Worm (Caenorhabditis elegans): Measurements from ENCODE around the gene Y94H6A.10.
A peak's percentile ranks its signal among the peaks of the same experiment; 100 is the strongest.

The Y94H6A.10 gene

ce11 chrIV:2703927-2704401 lies 6.5 kb downstream of the Y94H6A.10 start, which contains the start of gene Y94H6A.5 (continued):
- no peak for TF ChIP-seq grh-1 (GFP tag; IDR thresholded peaks at IDR 0.05)
- 0 out of 2 replicates have a peak, but pooled peaks have one; percentile 6 for TF ChIP-seq nhr-19 (GFP tag; conservative IDR thresholded peaks at IDR 0.05)
- TF ChIP-seq nhr-84 (tag; optimal IDR thresholded peaks at IDR 0.05) = no peak
- peak; percentile 56 for TF ChIP-seq mep-1 (tag; optimal IDR thresholded peaks at IDR 0.05)
- TF ChIP-seq lin-13 (GFP tag; optimal IDR thresholded peaks at IDR 0.05) = peak; percentile 40
- peak; percentile 51; the same call in 1 of the 2 replicates for TF ChIP-seq ceh-88 (GFP tag; IDR thresholded peaks at IDR 0.05)
- no peak for TF ChIP-seq fos-1 (tag; optimal IDR thresholded peaks at IDR 0.05)
- TF ChIP-seq nhr-90 (tag; optimal IDR thresholded peaks at IDR 0.05; ENCODE audit: poor library complexity) = peak; percentile 29
- no peak for TF ChIP-seq unc-98 (GFP tag; IDR thresholded peaks at IDR 0.05)
- TF ChIP-seq unc-86 (tag; optimal IDR thresholded peaks at IDR 0.05) = no peak
- TF ChIP-seq skn-1 (tag; optimal IDR thresholded peaks at IDR 0.05) = peak; percentile 57
- peak; percentile 90 to 98 for TF ChIP-seq lsy-2 (tag; optimal IDR thresholded peaks at IDR 0.05)
- no peak for TF ChIP-seq vab-15 (tag; optimal IDR thresholded peaks at IDR 0.05)
- TF ChIP-seq ceh-63 (GFP tag; optimal IDR thresholded peaks at IDR 0.05) = no peak
- peak; percentile 55 for TF ChIP-seq fkh-8 (tag; optimal IDR thresholded peaks at IDR 0.05)
- TF ChIP-seq fkh-10 (GFP tag; optimal IDR thresholded peaks at IDR 0.05) = no peak
- peak; percentile 0 for TF ChIP-seq irx-1 (tag; optimal IDR thresholded peaks at IDR 0.05)
- peak; percentile 59 for TF ChIP-seq efl-1 (optimal IDR thresholded peaks at IDR 0.05)
- TF ChIP-seq efl-1 (GFP tag; optimal IDR thresholded peaks at IDR 0.05 in 1 of 2) = peak; percentile 64 to 93
- no peak for TF ChIP-seq nhr-11 (tag; optimal IDR thresholded peaks at IDR 0.05)
- no peak for TF ChIP-seq mab-9 (GFP tag; IDR thresholded peaks at IDR 0.05)
- peak; percentile 13 for TF ChIP-seq dsc-1 (tag; optimal IDR thresholded peaks at IDR 0.05)
- TF ChIP-seq nhr-85 (tag) = peak; percentile 19
- peak; percentile 45 for TF ChIP-seq tbx-2 (tag; optimal IDR thresholded peaks at IDR 0.05)
- TF ChIP-seq rnt-1 (tag; optimal IDR thresholded peaks at IDR 0.05) = no peak
- TF ChIP-seq unc-130 (tag; optimal IDR thresholded peaks at IDR 0.05) = peak; percentile 68
- TF ChIP-seq hpl-2 (GFP tag; optimal IDR thresholded peaks at IDR 0.05) = no peak
- peak in 1 of 2 experiments; percentile 43 for TF ChIP-seq mdl-1 (tag; optimal IDR thresholded peaks at IDR 0.05)
- TF ChIP-seq alr-1 (tag; optimal IDR thresholded peaks at IDR 0.05; ENCODE audit: borderline replicate concordance) = no peak
- no peak for TF ChIP-seq zip-4 (GFP tag; optimal IDR thresholded peaks at IDR 0.05)
- TF ChIP-seq lin-35 (GFP tag; optimal IDR thresholded peaks at IDR 0.05) = peak; percentile 51 to 72
- TF ChIP-seq dpl-1 (GFP tag; optimal IDR thresholded peaks at IDR 0.05) = peak; percentile 31 to 65 (median 37)

- no peak for TF ChIP-seq rnt-1 (tag; optimal IDR thresholded peaks at IDR 0.05)
- TF ChIP-seq ceh-8 (GFP tag; optimal IDR thresholded peaks at IDR 0.05) = peak; percentile 75
- TF ChIP-seq C16A3.4 (tag; optimal IDR thresholded peaks at IDR 0.05) = no peak
- no peak for TF ChIP-seq nhr-71 (tag; optimal IDR thresholded peaks at IDR 0.05)
- TF ChIP-seq lsy-2 (tag; optimal IDR thresholded peaks at IDR 0.05) = no peak
- TF ChIP-seq pag-3 (tag; optimal IDR thresholded peaks at IDR 0.05; ENCODE audit: borderline replicate concordance, insufficient read depth) = no peak
- TF ChIP-seq mab-9 (GFP tag; IDR thresholded peaks at IDR 0.05) = no peak
- TF ChIP-seq isw-1 (GFP tag; IDR thresholded peaks at IDR 0.05) = no peak
- no peak for TF ChIP-seq nhr-12 (tag; optimal IDR thresholded peaks at IDR 0.05)
Observed at ce11 chrIV:2688716-2689307, 21.7 kb downstream of the Y94H6A.10 start, which contains the start of gene egrh-3. egrh-3 (minus strand) TSS chrIV:2688766.

ce11 chrIV:2680281-2680680 lies 30.2 kb downstream of the Y94H6A.10 start:
- TF ChIP-seq ceh-82 (tag; optimal IDR thresholded peaks at IDR 0.05) = no peak
- no peak for TF ChIP-seq nhr-71 (tag; optimal IDR thresholded peaks at IDR 0.05)
- no peak for TF ChIP-seq mep-1 (tag; optimal IDR thresholded peaks at IDR 0.05)
- no peak for TF ChIP-seq F16B12.6 (tag; optimal IDR thresholded peaks at IDR 0.05)
- TF ChIP-seq nhr-77 (tag; optimal IDR thresholded peaks at IDR 0.05) = no peak
- TF ChIP-seq ces-1 (GFP tag; optimal IDR thresholded peaks at IDR 0.05) = no peak
- no peak for TF ChIP-seq nhr-12 (tag; optimal IDR thresholded peaks at IDR 0.05)
- no peak for TF ChIP-seq snpc-4 (tag; optimal IDR thresholded peaks at IDR 0.05)
- no peak for TF ChIP-seq unc-98 (GFP tag; IDR thresholded peaks at IDR 0.05)
- no peak for TF ChIP-seq sptf-1 (tag; optimal IDR thresholded peaks at IDR 0.05)

All from whole organism, L1 larva.